Fruit fly (Drosophila melanogaster) whole organism, adult: ENCODE measurements around the gene CG9664.

ENCODE experiments used
- CG11617 ChIP-seq: fragments of 200-800 bp; sonication (Bioruptor generic); optimal IDR thresholded peaks from 2 replicates; lab custom pipeline; 2017; ENCODE audit warnings: mild to moderate bottlenecking, missing biosample characterization, missing genetic modification reagents, missing genetic modification characterization
- CG7045 ChIP-seq: fragments of 200-800 bp; sonication (Bioruptor generic); optimal IDR thresholded peaks from 2 replicates; lab custom pipeline; 2017; ENCODE audit warnings: missing biosample characterization, mild to moderate bottlenecking, missing genetic modification characterization
- Crg-1 ChIP-seq: fragments of 200-800 bp; sonication (Bioruptor generic); optimal IDR thresholded peaks from 2 replicates; lab custom pipeline; 2016; ENCODE audit warnings: missing biosample characterization, missing genetic modification characterization
- tj ChIP-seq: fragments of 200-800 bp; sonication (Bioruptor generic); optimal IDR thresholded peaks from 3 replicates; lab custom pipeline; 2017; ENCODE audit warnings: missing biosample characterization, mild to moderate bottlenecking, missing genetic modification characterization, moderate library complexity

DNA sequence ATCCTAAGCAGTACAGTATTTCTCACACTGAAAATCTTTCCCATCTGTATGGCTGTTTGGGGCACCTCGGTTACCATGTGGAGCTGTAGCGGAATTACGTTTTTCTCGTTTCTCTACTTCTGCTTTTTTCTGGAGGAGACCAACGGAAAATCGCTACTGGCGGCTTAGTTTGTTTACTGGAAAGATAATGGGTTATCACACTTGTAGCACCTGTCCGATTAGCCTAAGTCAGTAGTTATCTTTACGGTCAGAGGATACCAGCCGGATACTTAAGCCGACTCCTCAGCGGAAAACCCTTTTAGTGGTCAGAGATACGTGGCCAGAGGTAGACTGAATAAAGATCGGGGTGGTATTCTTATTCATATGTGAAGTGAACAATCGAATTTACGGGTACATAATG lies 38.0 kb upstream of the CG9664 start, which contains the start of gene CG15408:
- TF ChIP-seq CG11617 (GFP tag; lab: Kevin White, UChicago): no peak
- TF ChIP-seq CG7045 (GFP tag; lab: Kevin White, UChicago): no peak
- no peak for TF ChIP-seq tj (GFP tag; lab: Kevin White, UChicago)
- TF ChIP-seq Crg-1: no peak
